Worm (Caenorhabditis elegans) whole organism, L4 larva: Measurements from ENCODE around the gene atg-10.

Source experiments
- Y105C5A.15 ChIP-seq: fragments of 200-800 bp; sonication (Bioruptor generic); IDR thresholded peaks from 2 replicates; pipeline ENCODE4 v1.3.6; 2022; ENCODE audit warnings: missing genetic modification characterization, missing compliant biosample characterization
- ZK546.5 ChIP-seq, 2 experiments: sonication (generic microtip); optimal IDR thresholded peaks; 2 replicates each; lab custom pipeline; 2017; ENCODE audit warnings: missing biosample characterization in 2 of 2, missing genetic modification characterization in 2 of 2
- aly-2 ChIP-seq: sonication (generic microtip); optimal IDR thresholded peaks from 2 replicates; lab custom pipeline; 2018; ENCODE audit warnings: missing biosample characterization, missing genetic modification characterization
- daf-19 ChIP-seq: fragments of 200-800 bp; sonication (Bioruptor generic); conservative IDR thresholded peaks from 2 replicates; pipeline ENCODE4 v1.3.6; 2022; ENCODE audit warnings: missing genetic modification characterization, missing compliant biosample characterization
- dpl-1 ChIP-seq: fragments of 150-350 bp; optimal IDR thresholded peaks from 2 replicates; lab custom pipeline; 2014; ENCODE audit warnings: missing biosample characterization, missing genetic modification reagents, missing genetic modification characterization
- dve-1 ChIP-seq: sonication (generic microtip); optimal IDR thresholded peaks from 2 replicates; lab custom pipeline; 2017; ENCODE audit warnings: antibody characterized with exemption, mild to moderate bottlenecking, missing genetic modification characterization, missing compliant biosample characterization; ENCODE audit not compliant: insufficient read depth
- egl-27 ChIP-seq: sonication (generic microtip); optimal IDR thresholded peaks from 3 replicates; lab custom pipeline; 2017; ENCODE audit warnings: missing biosample characterization, missing genetic modification reagents, missing genetic modification characterization
- lin-1 ChIP-seq: fragments of 200-800 bp; sonication (Bioruptor generic); IDR thresholded peaks from 2 replicates; pipeline ENCODE4 v1.3.6; 2022; ENCODE audit warnings: missing genetic modification reagents, missing genetic modification characterization, missing compliant biosample characterization
- lin-39 ChIP-seq: fragments of 150-350 bp; optimal IDR thresholded peaks from 2 replicates; lab custom pipeline; 2014; ENCODE audit warnings: missing biosample characterization, missing genetic modification reagents, missing genetic modification characterization
- nhr-77 ChIP-seq: fragments of 150-350 bp; optimal IDR thresholded peaks from 2 replicates; lab custom pipeline; 2014; ENCODE audit warnings: missing biosample characterization, missing genetic modification characterization
- skn-1 ChIP-seq: fragments of 150-350 bp; optimal IDR thresholded peaks from 2 replicates; lab custom pipeline; 2014; ENCODE audit warnings: missing biosample characterization, missing genetic modification characterization
- unc-39 ChIP-seq: sonication (generic microtip); optimal IDR thresholded peaks from 2 replicates; lab custom pipeline; 2017; ENCODE audit warnings: missing biosample characterization, missing genetic modification characterization

- TF ChIP-seq dpl-1 (no peak), dve-1 (no peak), aly-2 (tag; lab: Kevin White, UChicago) (no peak), skn-1 (tag; lab: Kevin White, UChicago) (no peak), lin-1 (GFP tag; lab: Robert Waterston, UW) (no peak), nhr-77 (no peak), daf-19 (no peak), lin-39 (tag; lab: Kevin White, UChicago) (no peak), unc-39 (tag; lab: Kevin White, UChicago) (no peak), Y105C5A.15 (GFP tag; lab: Robert Waterston, UW) (no peak), ZK546.5 (tag; optimal IDR thresholded peaks at IDR 0.05; lab: Kevin White, UChicago) (no peak), egl-27 (no peak)
These were observed 19.4 kb upstream of the atg-10 start for ce11 chrII:8639553-8639952.
